Worm (Caenorhabditis elegans): ENCODE measurements around the gene pat-6.

pat-6 gene

ce11 chrIV:252454-252853, 11.6 kb downstream of the pat-6 start, which contains the start of gene grl-19:
Gene grl-19, minus strand, starts transcription at chrIV:252554.
- TF ChIP-seq nhr-237 (tag; optimal IDR thresholded peaks at IDR 0.05) (no peak), F13H6.1 (tag; optimal IDR thresholded peaks at IDR 0.05) (no peak), ZK546.5 (tag; optimal IDR thresholded peaks at IDR 0.05) (no peak), unc-39 (tag; optimal IDR thresholded peaks at IDR 0.05) (no peak)

- peak; percentile 75 for TF ChIP-seq nhr-25 (tag; optimal IDR thresholded peaks at IDR 0.05)
- TF ChIP-seq nhr-21 (tag; optimal IDR thresholded peaks at IDR 0.05) = peak; percentile 80
- peak; percentile 52 for TF ChIP-seq fos-1 (tag; optimal IDR thresholded peaks at IDR 0.05)
- TF ChIP-seq lin-13 (GFP tag; optimal IDR thresholded peaks at IDR 0.05) = no peak
- peak; percentile 56 for TF ChIP-seq gmeb-1 (tag; optimal IDR thresholded peaks at IDR 0.05)
- TF ChIP-seq lsy-2 (tag; optimal IDR thresholded peaks at IDR 0.05) = no peak
- TF ChIP-seq mdl-1 (tag; optimal IDR thresholded peaks at IDR 0.05) = peak; percentile 67 to 86
- peak; percentile 86 for TF ChIP-seq sma-9 (GFP tag; optimal IDR thresholded peaks at IDR 0.05)
- TF ChIP-seq sma-9 (tag; optimal IDR thresholded peaks at IDR 0.05) = no peak
- TF ChIP-seq mab-5 (tag; optimal IDR thresholded peaks at IDR 0.05) = peak; percentile 40
- no peak for TF ChIP-seq ZK546.5 (tag; optimal IDR thresholded peaks at IDR 0.05)
- TF ChIP-seq nhr-6 (tag; optimal IDR thresholded peaks at IDR 0.05) = peak; percentile 65
- TF ChIP-seq crh-2 (tag; optimal IDR thresholded peaks at IDR 0.05) = peak; percentile 56
- TF ChIP-seq blmp-1 (tag; optimal IDR thresholded peaks at IDR 0.05; ENCODE audit: insufficient read depth) = peak; percentile 73
- peak; percentile 79 for TF ChIP-seq sma-3 (GFP tag; optimal IDR thresholded peaks at IDR 0.05)
- TF ChIP-seq Y55F3AM.14 (GFP tag; optimal IDR thresholded peaks at IDR 0.05) = no peak
- peak; percentile 48 for TF ChIP-seq nhr-129 (tag; optimal IDR thresholded peaks at IDR 0.05)
Observed at ce11 chrIV:247494-247893, 16.5 kb downstream of the pat-6 start.

ce11 chrIV:244843-245242, 19.2 kb downstream of the pat-6 start, which contains the start of gene aass-1:
Gene aass-1, plus strand, starts transcription at chrIV:245143.
- TF ChIP-seq sma-3 (GFP tag; optimal IDR thresholded peaks at IDR 0.05) (no peak), mbf-1 (tag; optimal IDR thresholded peaks at IDR 0.05) (no peak), gmeb-1 (tag; optimal IDR thresholded peaks at IDR 0.05) (no peak), R02D3.7 (tag; optimal IDR thresholded peaks at IDR 0.05) (no peak), elt-3 (tag; optimal IDR thresholded peaks at IDR 0.05) (no peak), nhr-237 (tag; optimal IDR thresholded peaks at IDR 0.05) (no peak), lin-39 (tag; optimal IDR thresholded peaks at IDR 0.05) (no peak), lin-11 (tag; optimal IDR thresholded peaks at IDR 0.05) (no peak), crh-2 (tag; optimal IDR thresholded peaks at IDR 0.05) (no peak), egl-27 (tag; optimal IDR thresholded peaks at IDR 0.05) (no peak), ztf-4 (tag; optimal IDR thresholded peaks at IDR 0.05) (no peak), skn-1 (tag; optimal IDR thresholded peaks at IDR 0.05) (no peak), lsy-2 (tag; optimal IDR thresholded peaks at IDR 0.05) (no peak), ZK546.5 (tag; optimal IDR thresholded peaks at IDR 0.05) (no peak), zag-1 (tag; optimal IDR thresholded peaks at IDR 0.05) (no peak), ceh-16 (tag; optimal IDR thresholded peaks at IDR 0.05) (no peak), blmp-1 (tag; optimal IDR thresholded peaks at IDR 0.05; ENCODE audit: insufficient read depth) (no peak), C34F6.9 (tag; optimal IDR thresholded peaks at IDR 0.05) (no peak), nhr-129 (tag; optimal IDR thresholded peaks at IDR 0.05) (no peak)

- TF ChIP-seq dmd-4 (tag; optimal IDR thresholded peaks at IDR 0.05) (no peak), unc-55 (GFP tag; optimal IDR thresholded peaks at IDR 0.05) (no peak), nhr-77 (tag; optimal IDR thresholded peaks at IDR 0.05) (no peak), sma-3 (GFP tag; optimal IDR thresholded peaks at IDR 0.05) (no peak), C34F6.9 (tag; optimal IDR thresholded peaks at IDR 0.05) (no peak), ZK546.5 (tag; optimal IDR thresholded peaks at IDR 0.05) (no peak), egl-27 (tag; optimal IDR thresholded peaks at IDR 0.05) (no peak), lin-11 (tag; optimal IDR thresholded peaks at IDR 0.05) (no peak), crh-2 (tag; optimal IDR thresholded peaks at IDR 0.05) (no peak), nhr-237 (tag; optimal IDR thresholded peaks at IDR 0.05) (no peak)
Observed at ce11 chrIV:244278-244677, 19.8 kb downstream of the pat-6 start.

ce11 chrIV:240257-240754, 23.7 kb downstream of the pat-6 start, which contains the start of the genes fnta-1 and cogc-8:
Gene fnta-1, minus strand, starts transcription at chrIV:240307.
Gene cogc-8, plus strand, starts transcription at chrIV:240451.
- TF ChIP-seq lin-13 (GFP tag; optimal IDR thresholded peaks at IDR 0.05) (peak; percentile 21), nhr-11 (tag; optimal IDR thresholded peaks at IDR 0.05) (no peak), nhr-129 (tag; optimal IDR thresholded peaks at IDR 0.05) (peak; percentile 51), zag-1 (tag; optimal IDR thresholded peaks at IDR 0.05) (no peak), R02D3.7 (tag; optimal IDR thresholded peaks at IDR 0.05) (peak; percentile 81), sma-9 (GFP tag; optimal IDR thresholded peaks at IDR 0.05) (no peak), sma-9 (tag; optimal IDR thresholded peaks at IDR 0.05) (no peak), crh-2 (tag; optimal IDR thresholded peaks at IDR 0.05) (peak; percentile 11), gmeb-1 (tag; optimal IDR thresholded peaks at IDR 0.05) (peak; percentile 61), C34F6.9 (tag; optimal IDR thresholded peaks at IDR 0.05) (peak; percentile 58), lsy-2 (tag; optimal IDR thresholded peaks at IDR 0.05) (peak in 1 of 2 experiments; percentile 68), unc-55 (GFP tag; optimal IDR thresholded peaks at IDR 0.05) (peak; percentile 76), sma-3 (GFP tag; optimal IDR thresholded peaks at IDR 0.05) (peak; percentile 24)
